Worm (Caenorhabditis elegans) whole organism, late embryonic: ENCODE data around the gene F40F8.12.

Source experiments
- T23F11.4 ChIP-seq: fragments of 200-800 bp; sonication (Bioruptor generic); optimal IDR thresholded peaks from 2 replicates; lab custom pipeline; 2018; ENCODE audit warnings: mild to moderate bottlenecking, missing genetic modification characterization, missing compliant biosample characterization
- ceh-14 ChIP-seq: sonication (generic microtip); optimal IDR thresholded peaks from 2 replicates; lab custom pipeline; 2016; ENCODE audit warnings: missing genotype, missing genetic modification characterization, missing compliant biosample characterization
- ceh-18 ChIP-seq: sonication (generic microtip); optimal IDR thresholded peaks from 2 replicates; lab custom pipeline; 2016; ENCODE audit warnings: missing genetic modification characterization, missing compliant biosample characterization
- ceh-2 ChIP-seq: sonication (generic microtip); optimal IDR thresholded peaks from 2 replicates; lab custom pipeline; 2016; ENCODE audit warnings: missing genotype, missing genetic modification characterization, missing compliant biosample characterization
- ceh-24 ChIP-seq: sonication (generic microtip); optimal IDR thresholded peaks from 2 replicates; lab custom pipeline; 2016; ENCODE audit warnings: mild to moderate bottlenecking, missing genetic modification characterization, missing compliant biosample characterization
- ceh-30 ChIP-seq: fragments of 150-350 bp; optimal IDR thresholded peaks from 2 replicates; lab custom pipeline; 2014; ENCODE audit warnings: missing biosample characterization, missing genetic modification characterization
- ceh-34 ChIP-seq: sonication (generic microtip); optimal IDR thresholded peaks from 2 replicates; lab custom pipeline; 2016; ENCODE audit warnings: mild to moderate bottlenecking, missing genetic modification characterization, missing compliant biosample characterization
- ceh-45 ChIP-seq: fragments of 200-800 bp; sonication (Bioruptor generic); IDR thresholded peaks from 2 replicates; pipeline ENCODE4 v1.3.6; 2022; ENCODE audit warnings: missing genetic modification reagents, missing genetic modification characterization, missing compliant biosample characterization
- ceh-6 ChIP-seq: fragments of 200-800 bp; sonication (Bioruptor generic); optimal IDR thresholded peaks from 2 replicates; lab custom pipeline; 2018; ENCODE audit warnings: mild to moderate bottlenecking, missing genetic modification characterization, missing compliant biosample characterization
- ceh-9 ChIP-seq: sonication (generic microtip); optimal IDR thresholded peaks from 2 replicates; lab custom pipeline; 2016; ENCODE audit warnings: mild to moderate bottlenecking, missing genetic modification characterization, inconsistent platforms, missing compliant biosample characterization
- dmd-4 ChIP-seq: sonication (generic microtip); optimal IDR thresholded peaks from 2 replicates; lab custom pipeline; 2016; ENCODE audit warnings: borderline replicate concordance, missing genetic modification characterization, missing compliant biosample characterization
- dve-1 ChIP-seq: sonication (generic microtip); optimal IDR thresholded peaks from 2 replicates; lab custom pipeline; 2017; ENCODE audit warnings: antibody characterized with exemption, mild to moderate bottlenecking, missing genetic modification characterization, missing compliant biosample characterization
- elt-2 ChIP-seq: sonication (generic microtip); optimal IDR thresholded peaks from 2 replicates; lab custom pipeline; 2016; ENCODE audit warnings: missing genetic modification reagents, missing genetic modification characterization, missing compliant biosample characterization
- fkh-10 ChIP-seq: fragments of 150-350 bp; optimal IDR thresholded peaks from 2 replicates; lab custom pipeline; 2014; ENCODE audit warnings: missing biosample characterization, missing genetic modification reagents, missing genetic modification characterization
- fkh-6 ChIP-seq: sonication (generic microtip); optimal IDR thresholded peaks from 2 replicates; lab custom pipeline; 2016; ENCODE audit warnings: missing genetic modification characterization, missing compliant biosample characterization
- hlh-30 ChIP-seq: sonication (generic microtip); optimal IDR thresholded peaks from 2 replicates; lab custom pipeline; 2017; ENCODE audit warnings: antibody characterized with exemption, missing genetic modification characterization, missing compliant biosample characterization; ENCODE audit not compliant: insufficient read depth
- hlh-8 ChIP-seq: sonication (generic microtip); optimal IDR thresholded peaks from 2 replicates; lab custom pipeline; 2016; ENCODE audit warnings: missing genotype, missing genetic modification characterization, missing compliant biosample characterization
- lim-6 ChIP-seq: sonication (generic microtip); optimal IDR thresholded peaks from 2 replicates; lab custom pipeline; 2016; ENCODE audit warnings: missing genetic modification characterization, missing compliant biosample characterization
- madf-2 ChIP-seq: sonication (generic microtip); optimal IDR thresholded peaks from 2 replicates; lab custom pipeline; 2017; ENCODE audit warnings: missing genetic modification characterization, missing compliant biosample characterization
- nfya-1 ChIP-seq: sonication (generic microtip); optimal IDR thresholded peaks from 2 replicates; lab custom pipeline; 2017; ENCODE audit warnings: missing genetic modification characterization, mild to moderate bottlenecking, missing compliant biosample characterization, antibody characterized with exemption, moderate library complexity
- nhr-232 ChIP-seq: sonication (generic microtip); optimal IDR thresholded peaks from 2 replicates; lab custom pipeline; 2016; ENCODE audit warnings: missing genetic modification characterization, missing compliant biosample characterization
- npax-4 ChIP-seq: sonication (generic microtip); optimal IDR thresholded peaks from 2 replicates; lab custom pipeline; 2016; ENCODE audit warnings: missing genetic modification characterization, missing compliant biosample characterization
- pag-3 ChIP-seq: sonication (generic microtip); optimal IDR thresholded peaks from 2 replicates; lab custom pipeline; 2016; ENCODE audit warnings: missing compliant biosample characterization, missing genetic modification characterization, borderline replicate concordance
- pax-1 ChIP-seq: fragments of 150-350 bp; optimal IDR thresholded peaks from 2 replicates; lab custom pipeline; 2014; ENCODE audit warnings: missing biosample characterization, missing genetic modification characterization
- pha-2 ChIP-seq: sonication (generic microtip); optimal IDR thresholded peaks from 2 replicates; lab custom pipeline; 2017; ENCODE audit warnings: mild to moderate bottlenecking, missing genetic modification characterization, missing compliant biosample characterization
- pha-4 ChIP-seq: fragments of 150-350 bp; optimal IDR thresholded peaks from 2 replicates; lab custom pipeline; 2018; ENCODE audit warnings: missing biosample characterization, missing genetic modification reagents, missing genetic modification characterization
- ref-2 ChIP-seq: sonication (generic microtip); optimal IDR thresholded peaks from 2 replicates; lab custom pipeline; 2016; ENCODE audit warnings: missing genetic modification characterization, missing compliant biosample characterization
- sox-4 ChIP-seq: sonication (generic microtip); optimal IDR thresholded peaks from 2 replicates; lab custom pipeline; 2017; ENCODE audit warnings: mild to moderate bottlenecking, missing genetic modification characterization, inconsistent platforms, missing compliant biosample characterization
- syd-9 ChIP-seq: sonication (generic microtip); optimal IDR thresholded peaks from 2 replicates; lab custom pipeline; 2016; ENCODE audit warnings: mild to moderate bottlenecking, missing genetic modification characterization, moderate library complexity, missing compliant biosample characterization
- tbx-7 ChIP-seq: sonication (generic microtip); optimal IDR thresholded peaks from 2 replicates; lab custom pipeline; 2016; ENCODE audit warnings: missing genotype, missing genetic modification characterization, missing compliant biosample characterization
- unc-42 ChIP-seq: sonication (generic microtip); optimal IDR thresholded peaks from 2 replicates; lab custom pipeline; 2016; ENCODE audit warnings: missing genotype, missing genetic modification characterization, missing compliant biosample characterization
- unc-55 ChIP-seq: sonication (generic microtip); optimal IDR thresholded peaks from 2 replicates; lab custom pipeline; 2017; ENCODE audit warnings: missing biosample characterization, missing genetic modification reagents, missing genetic modification characterization
- ztf-16 ChIP-seq: sonication (generic microtip); optimal IDR thresholded peaks from 2 replicates; lab custom pipeline; 2017; ENCODE audit warnings: missing genetic modification characterization, missing compliant biosample characterization

F40F8.12 gene

ce11 chrII:11126312-11127000 is 3.2 kb upstream of the F40F8.12 start, which contains the start of the genes rps-9 and lsm-1:
Gene rps-9, minus strand, starts transcription at chrII:11126362.
Gene lsm-1, plus strand, starts transcription at chrII:11126950.
- TF ChIP-seq tbx-7 (tag; lab: Kevin White, UChicago) (no peak), pha-2 (tag; lab: Kevin White, UChicago) (no peak), nfya-1 (tag; lab: Kevin White, UChicago) (peak; percentile 70), ceh-9 (tag; lab: Kevin White, UChicago) (no peak), ceh-30 (no peak), unc-55 (GFP tag; lab: Kevin White, UChicago) (peak; percentile 19), madf-2 (no peak)

ce11 chrII:11127364-11127763 is 2.3 kb upstream of the F40F8.12 start, which contains the start of gene F40F8.1:
Gene F40F8.1, plus strand, starts transcription at chrII:11127664.
- TF ChIP-seq ceh-14 (tag; lab: Kevin White, UChicago) (no peak), syd-9 (no peak), npax-4 (tag; lab: Kevin White, UChicago) (no peak), dve-1 (tag; lab: Kevin White, UChicago) (no peak), ceh-2 (tag; lab: Kevin White, UChicago) (no peak), lim-6 (tag; lab: Kevin White, UChicago) (no peak), sox-4 (tag; lab: Kevin White, UChicago) (no peak), ceh-45 (GFP tag; lab: Robert Waterston, UW) (no peak), nhr-232 (tag; lab: Kevin White, UChicago) (no peak), ref-2 (tag; lab: Kevin White, UChicago) (no peak), dmd-4 (tag; lab: Kevin White, UChicago) (no peak), ztf-16 (tag; lab: Kevin White, UChicago) (no peak), pag-3 (tag; lab: Kevin White, UChicago) (no peak)
- TF ChIP-seq, all 69 proteins: peak for 0

ce11 chrII:11128989-11129388 is 628 bp upstream of the F40F8.12 start, which contains the start of gene F40F8.3:
Gene F40F8.3, plus strand, starts transcription at chrII:11129289.
- TF ChIP-seq ceh-6 (GFP tag; lab: Kevin White, UChicago) (no peak), pha-4 (no peak), hlh-30 (tag; lab: Kevin White, UChicago) (no peak), unc-42 (tag; lab: Kevin White, UChicago) (no peak), T23F11.4 (GFP tag; lab: Kevin White, UChicago) (no peak)
- TF ChIP-seq, all 69 proteins: peak for 0

- TF ChIP-seq fkh-6 (tag; lab: Kevin White, UChicago) (no peak), unc-55 (GFP tag; lab: Kevin White, UChicago) (no peak), unc-42 (tag; lab: Kevin White, UChicago) (peak; percentile 4)
These were observed 2.9 kb downstream of the F40F8.12 start, which contains the start of gene F40F8.11 for ce11 chrII:11132542-11132941. Gene F40F8.11, minus strand, starts transcription at chrII:11132590.

ce11 chrII:11134828-11135227 is 5.2 kb downstream of the F40F8.12 start, which contains the start of gene F40F8.5:
Gene F40F8.5, minus strand, starts transcription at chrII:11134928.
- TF ChIP-seq dve-1 (tag; lab: Kevin White, UChicago), result no peak
- no peak for TF ChIP-seq ceh-24 (tag; lab: Kevin White, UChicago)
- TF ChIP-seq pax-1, result no peak
- TF ChIP-seq ceh-34 (tag; lab: Kevin White, UChicago), result no peak
- no peak for TF ChIP-seq ceh-18 (tag; lab: Kevin White, UChicago)
- TF ChIP-seq fkh-10 (GFP tag; lab: Kevin White, UChicago), result no peak
- no peak for TF ChIP-seq pha-4
- TF ChIP-seq pha-2 (tag; lab: Kevin White, UChicago), result no peak
- TF ChIP-seq elt-2 (tag; lab: Kevin White, UChicago), result no peak
- TF ChIP-seq hlh-8 (tag; lab: Kevin White, UChicago), result no peak
- TF ChIP-seq ceh-9 (tag; lab: Kevin White, UChicago), result no peak
- TF ChIP-seq, all 69 proteins: peak for 0
